Fruit fly (Drosophila melanogaster) whole organism, embryonic: Measurements from ENCODE around the gene Hrs.
A peak's percentile ranks its signal among the peaks of the same experiment; 100 is the strongest.

Source experiments
- Abd-B ChIP-seq: fragments of 200-800 bp; sonication (Bioruptor generic); optimal IDR thresholded peaks from 2 replicates; lab custom pipeline; 2018; ENCODE audit warnings: missing biosample characterization, mild to moderate bottlenecking, missing genetic modification characterization, moderate library complexity
- Antp ChIP-seq: fragments of 200-800 bp; sonication (Bioruptor generic); optimal IDR thresholded peaks from 3 replicates; lab custom pipeline; 2016; ENCODE audit warnings: missing biosample characterization, missing genetic modification characterization
- B-H2 ChIP-seq: fragments of 200-800 bp; sonication (Bioruptor generic); optimal IDR thresholded peaks from 2 replicates; lab custom pipeline; 2018; ENCODE audit warnings: missing biosample characterization, mild to moderate bottlenecking, missing genetic modification characterization
- Bdp1 ChIP-seq: fragments of 200-800 bp; sonication (Bioruptor generic); optimal IDR thresholded peaks from 3 replicates; lab custom pipeline; 2016; ENCODE audit warnings: missing biosample characterization, missing genetic modification characterization
- CG12155 ChIP-seq: fragments of 200-800 bp; sonication (Bioruptor generic); optimal IDR thresholded peaks from 3 replicates; lab custom pipeline; 2016; ENCODE audit warnings: missing biosample characterization, missing genetic modification characterization
- CG12659 ChIP-seq: fragments of 200-800 bp; sonication (Bioruptor generic); optimal IDR thresholded peaks from 3 replicates; lab custom pipeline; 2017; ENCODE audit warnings: mild to moderate bottlenecking, missing biosample characterization, missing genetic modification reagents, missing genetic modification characterization
- CG12769 ChIP-seq: fragments of 200-800 bp; sonication (Bioruptor generic); optimal IDR thresholded peaks from 2 replicates; lab custom pipeline; 2019; ENCODE audit warnings: missing biosample characterization, mild to moderate bottlenecking, missing genetic modification characterization, moderate library complexity
- CG13287 ChIP-seq: fragments of 200-800 bp; sonication (Bioruptor generic); IDR thresholded peaks from 2 replicates; pipeline ENCODE4 v1.3.6; 2022; ENCODE audit warnings: missing biosample characterization, missing genetic modification characterization; ENCODE audit not compliant: partially characterized antibody
- CG14965 ChIP-seq: fragments of 200-800 bp; sonication (Bioruptor generic); optimal IDR thresholded peaks from 2 replicates; lab custom pipeline; 2016; ENCODE audit warnings: missing biosample characterization, missing genetic modification characterization, borderline replicate concordance
- CG16813 ChIP-seq: fragments of 200-800 bp; sonication (Bioruptor generic); IDR thresholded peaks from 3 replicates; pipeline ENCODE4 v1.3.6; 2022; ENCODE audit warnings: missing biosample characterization, missing genetic modification characterization; ENCODE audit not compliant: partially characterized antibody
- CG17802 ChIP-seq: fragments of 200-800 bp; sonication (Bioruptor generic); optimal IDR thresholded peaks from 2 replicates; lab custom pipeline; 2018; ENCODE audit warnings: missing biosample characterization, mild to moderate bottlenecking, missing genetic modification characterization, moderate library complexity
- CG1792 ChIP-seq: fragments of 200-800 bp; sonication (Bioruptor generic); optimal IDR thresholded peaks from 2 replicates; lab custom pipeline; 2016; ENCODE audit warnings: missing biosample characterization, missing genetic modification characterization
- CG18764 ChIP-seq: fragments of 200-800 bp; sonication (Bioruptor generic); optimal IDR thresholded peaks from 3 replicates; lab custom pipeline; 2016; ENCODE audit warnings: missing biosample characterization, missing genetic modification characterization
- CG2202 ChIP-seq: fragments of 200-800 bp; sonication (Bioruptor generic); optimal IDR thresholded peaks from 2 replicates; lab custom pipeline; 2018; ENCODE audit warnings: missing biosample characterization, mild to moderate bottlenecking, missing genetic modification characterization
- CG6813 ChIP-seq: fragments of 200-800 bp; sonication (Bioruptor generic); optimal IDR thresholded peaks from 2 replicates; lab custom pipeline; 2017; ENCODE audit warnings: missing biosample characterization, missing genetic modification characterization, mild to moderate bottlenecking, moderate library complexity, missing genetic modification reagents
- CG8089 ChIP-seq: fragments of 200-800 bp; sonication (Bioruptor generic); optimal IDR thresholded peaks from 3 replicates; lab custom pipeline; 2016; ENCODE audit warnings: missing biosample characterization, missing genetic modification characterization
- CG9215 ChIP-seq: fragments of 200-800 bp; sonication (Bioruptor generic); IDR thresholded peaks from 2 replicates; pipeline ENCODE4 v1.3.6; 2022; ENCODE audit warnings: missing biosample characterization, missing genetic modification characterization
- CG9727 ChIP-seq: fragments of 200-800 bp; sonication (Bioruptor generic); optimal IDR thresholded peaks from 3 replicates; lab custom pipeline; 2017; ENCODE audit warnings: missing biosample characterization, mild to moderate bottlenecking, missing genetic modification characterization
- CoRest ChIP-seq: fragments of 200-800 bp; sonication (Bioruptor generic); optimal IDR thresholded peaks from 3 replicates; lab custom pipeline; 2018; ENCODE audit warnings: missing biosample characterization, mild to moderate bottlenecking, missing genetic modification characterization, moderate library complexity
- Ets65A ChIP-seq: fragments of 200-800 bp; sonication (Bioruptor generic); peaks from one replicate; lab custom pipeline; 2016; ENCODE audit warnings: missing biosample characterization, missing genetic modification characterization
- Fer1 ChIP-seq: fragments of 200-800 bp; sonication (Bioruptor generic); optimal IDR thresholded peaks from 2 replicates; lab custom pipeline; 2017; ENCODE audit warnings: missing biosample characterization, mild to moderate bottlenecking, missing genetic modification characterization
- Fer3 ChIP-seq: fragments of 200-800 bp; sonication (Bioruptor generic); optimal IDR thresholded peaks from 2 replicates; lab custom pipeline; 2018; ENCODE audit warnings: missing biosample characterization, mild to moderate bottlenecking, missing genetic modification characterization, moderate library complexity
- HLH54F ChIP-seq: fragments of 200-800 bp; sonication (Bioruptor generic); optimal IDR thresholded peaks from 3 replicates; lab custom pipeline; 2016; ENCODE audit warnings: missing biosample characterization, missing genetic modification characterization
- HLHmδ ChIP-seq: fragments of 200-800 bp; sonication (Bioruptor generic); optimal IDR thresholded peaks from 2 replicates; lab custom pipeline; 2018; ENCODE audit warnings: missing biosample characterization, mild to moderate bottlenecking, missing genetic modification characterization, moderate library complexity
- HmgD ChIP-seq: fragments of 200-800 bp; sonication (Bioruptor generic); optimal IDR thresholded peaks from 3 replicates; lab custom pipeline; 2016; ENCODE audit warnings: missing biosample characterization, missing genetic modification characterization
- Hmr ChIP-seq: fragments of 200-800 bp; sonication (Bioruptor generic); optimal IDR thresholded peaks from 3 replicates; lab custom pipeline; 2017; ENCODE audit warnings: mild to moderate bottlenecking, missing biosample characterization, missing genetic modification reagents, missing genetic modification characterization
- Hr39 ChIP-seq: fragments of >200 bp; optimal IDR thresholded peaks from 2 replicates; lab custom pipeline; 2017
- Mes4 ChIP-seq: fragments of 200-800 bp; sonication (Bioruptor generic); optimal IDR thresholded peaks from 2 replicates; lab custom pipeline; 2016; ENCODE audit warnings: missing biosample characterization, missing genetic modification characterization
- NC2α ChIP-seq: fragments of 200-800 bp; sonication (Bioruptor generic); optimal IDR thresholded peaks from 2 replicates; lab custom pipeline; 2016; ENCODE audit warnings: missing biosample characterization, missing genetic modification characterization
- Nf-YA ChIP-seq: fragments of 200-800 bp; sonication (Bioruptor generic); IDR thresholded peaks from 2 replicates; pipeline ENCODE4 v1.3.6; 2022; ENCODE audit warnings: missing biosample characterization, missing genetic modification characterization
- TFAM ChIP-seq: fragments of 200-800 bp; sonication (Bioruptor generic); optimal IDR thresholded peaks from 2 replicates; lab custom pipeline; 2017; ENCODE audit warnings: missing biosample characterization, missing genetic modification characterization, inconsistent platforms
- chn ChIP-seq: fragments of 200-800 bp; sonication (Bioruptor generic); optimal IDR thresholded peaks from 2 replicates; lab custom pipeline; 2016; ENCODE audit warnings: missing biosample characterization, missing genetic modification characterization
- fru ChIP-seq: fragments of >200 bp; optimal IDR thresholded peaks from 2 replicates; lab custom pipeline; 2017
- ftz-f1 ChIP-seq: fragments of 200-800 bp; sonication (Bioruptor generic); optimal IDR thresholded peaks from 2 replicates; lab custom pipeline; 2016; ENCODE audit warnings: missing biosample characterization, missing genetic modification characterization
- gcm ChIP-seq: fragments of 200-800 bp; sonication (Bioruptor generic); optimal IDR thresholded peaks from 2 replicates; lab custom pipeline; 2019; ENCODE audit warnings: missing biosample characterization, mild to moderate bottlenecking, missing genetic modification characterization, moderate library complexity
- gcm2 ChIP-seq: fragments of 200-800 bp; sonication (Bioruptor generic); optimal IDR thresholded peaks from 2 replicates; lab custom pipeline; 2016; ENCODE audit warnings: missing biosample characterization, missing genetic modification characterization
- gfzf ChIP-seq: fragments of 200-800 bp; sonication (Bioruptor generic); optimal IDR thresholded peaks from 2 replicates; lab custom pipeline; 2016; ENCODE audit warnings: missing biosample characterization, mild to moderate bottlenecking, missing genetic modification characterization, moderate library complexity
- hkb ChIP-seq, 2 experiments: fragments of 200-800 bp in 1 of 2; fragments of >200 bp in 1 of 2; sonication (Bioruptor generic) in 1 of 2; IDR thresholded peaks in 1 of 2; optimal IDR thresholded peaks in 1 of 2; 2 replicates each; pipeline versions ENCODE4 v1.3.6 to Lab custom; 2017 to 2022; ENCODE audit warnings: missing biosample characterization in 1 of 2, missing genetic modification characterization in 1 of 2
- jing ChIP-seq: fragments of 200-800 bp; sonication (Bioruptor generic); optimal IDR thresholded peaks from 2 replicates; lab custom pipeline; 2018; ENCODE audit warnings: missing biosample characterization, mild to moderate bottlenecking, missing genetic modification characterization
- knrl ChIP-seq: fragments of 200-800 bp; sonication (Bioruptor generic); IDR thresholded peaks from 3 replicates; pipeline ENCODE4 v1.3.6; 2022; ENCODE audit warnings: missing biosample characterization, missing genetic modification characterization; ENCODE audit not compliant: partially characterized antibody
- lab ChIP-seq: fragments of 200-800 bp; sonication (Bioruptor generic); optimal IDR thresholded peaks from 3 replicates; lab custom pipeline; 2017; ENCODE audit warnings: missing biosample characterization, missing genetic modification characterization, mild to moderate bottlenecking, moderate library complexity, missing genetic modification reagents
- luna ChIP-seq: fragments of 200-800 bp; sonication (Bioruptor generic); optimal IDR thresholded peaks from 2 replicates; lab custom pipeline; 2016; ENCODE audit warnings: missing biosample characterization, missing genetic modification characterization
- otp ChIP-seq: fragments of 200-800 bp; sonication (Bioruptor generic); IDR thresholded peaks from 3 replicates; pipeline ENCODE4, ENCODE4 v1.3.6; 2022; ENCODE audit warnings: missing biosample characterization, missing genetic modification characterization
- phol ChIP-seq: fragments of 200-800 bp; sonication (Bioruptor generic); optimal IDR thresholded peaks from 3 replicates; lab custom pipeline; 2018; ENCODE audit warnings: missing biosample characterization, mild to moderate bottlenecking, missing genetic modification characterization, moderate library complexity
- pros ChIP-seq: fragments of 200-800 bp; sonication (Bioruptor generic); optimal IDR thresholded peaks from 3 replicates; lab custom pipeline; 2019; ENCODE audit warnings: missing biosample characterization, mild to moderate bottlenecking, missing genetic modification characterization, moderate library complexity
- tio ChIP-seq: fragments of 200-800 bp; sonication (Bioruptor generic); optimal IDR thresholded peaks from 2 replicates; lab custom pipeline; 2017; ENCODE audit warnings: missing biosample characterization, missing genetic modification characterization, inconsistent platforms
- tna ChIP-seq: fragments of 200-800 bp; sonication (Bioruptor generic); IDR thresholded peaks from 2 replicates; pipeline ENCODE4 v1.3.6; 2022; ENCODE audit warnings: missing biosample characterization, missing genetic modification characterization; ENCODE audit not compliant: partially characterized antibody
- trem ChIP-seq: fragments of 200-800 bp; optimal IDR thresholded peaks from 3 replicates; lab custom pipeline; 2019; ENCODE audit warnings: missing biosample characterization, mild to moderate bottlenecking, missing genetic modification characterization, moderate library complexity
- unc-4 ChIP-seq: fragments of 200-800 bp; sonication (Bioruptor generic); IDR thresholded peaks from 2 replicates; pipeline ENCODE4 v1.3.6; 2022; ENCODE audit warnings: missing biosample characterization, missing genetic modification characterization; ENCODE audit not compliant: partially characterized antibody
- wdn ChIP-seq: fragments of 200-800 bp; sonication (Bioruptor generic); IDR thresholded peaks from 2 replicates; pipeline ENCODE4 v1.3.6; 2022; ENCODE audit warnings: missing biosample characterization, missing genetic modification characterization
- yki ChIP-seq: fragments of >200 bp; optimal IDR thresholded peaks from 3 replicates; lab custom pipeline; 2018

The Hrs gene

dm6 chr2L:2759654-2760053, 19.9 kb downstream of the Hrs start, which contains the start of the genes HemK2, Snapin and Tnpo-SR (continued):
- TF ChIP-seq pros (GFP tag; lab: Kevin White, UChicago) = peak; percentile 20
- peak; percentile 68 for TF ChIP-seq CG1792 (GFP tag; lab: Kevin White, UChicago)
- TF ChIP-seq B-H2 (GFP tag; lab: Kevin White, UChicago) = peak; percentile 95
- TF ChIP-seq unc-4 (GFP tag; lab: Robert Waterston, UW) = peak; percentile 99
- TF ChIP-seq CG9727 = peak; percentile 92
- TF ChIP-seq Antp (GFP tag; lab: Kevin White, UChicago) = peak; percentile 82
- peak; percentile 72 for TF ChIP-seq CG17802 (tag; lab: Kevin White, UChicago)
- peak; percentile 83 for TF ChIP-seq CG18764 (GFP tag; lab: Kevin White, UChicago)
- peak; percentile 86 for TF ChIP-seq otp
- TF ChIP-seq CG12769 (tag; lab: Kevin White, UChicago) = peak; percentile 90
- peak; percentile 51 for TF ChIP-seq CG8089 (GFP tag; lab: Kevin White, UChicago)
- peak; percentile 97 for TF ChIP-seq CG16813
- TF ChIP-seq HLH54F = peak; percentile 86
- peak; percentile 93 for TF ChIP-seq Fer3 (tag; lab: Kevin White, UChicago)
- TF ChIP-seq Ets65A (GFP tag; lab: Kevin White, UChicago) = peak; percentile 97
- TF ChIP-seq chn (GFP tag; lab: Kevin White, UChicago) = peak; percentile 88
- peak; percentile 83 for TF ChIP-seq Nf-YA (GFP tag; lab: Robert Waterston, UW)
- no peak for TF ChIP-seq yki
- peak; percentile 22 for TF ChIP-seq ftz-f1 (GFP tag; lab: Kevin White, UChicago)
- TF ChIP-seq lab = peak; percentile 94
- peak; percentile 81 for TF ChIP-seq tna (GFP tag; lab: Robert Waterston, UW)
- TF ChIP-seq gcm (GFP tag; lab: Kevin White, UChicago) = peak; percentile 86
- TF ChIP-seq NC2α (GFP tag; lab: Kevin White, UChicago) = no peak
- TF ChIP-seq CG6813 (GFP tag; lab: Kevin White, UChicago) = peak; percentile 73
- TF ChIP-seq tio (GFP tag; lab: Kevin White, UChicago) = no peak
- TF ChIP-seq HmgD (GFP tag; lab: Kevin White, UChicago) = no peak
- peak; percentile 97 for TF ChIP-seq knrl (GFP tag; lab: Robert Waterston, UW)
- peak; percentile 96 for TF ChIP-seq CG12659 (GFP tag; lab: Kevin White, UChicago)
- no peak for TF ChIP-seq Hr39 (lab: Kevin White, UChicago)
- TF ChIP-seq CG14965 (GFP tag; lab: Kevin White, UChicago) = no peak
- no peak for TF ChIP-seq gfzf (GFP tag; lab: Kevin White, UChicago)
- no peak for TF ChIP-seq TFAM (GFP tag; lab: Kevin White, UChicago)
- TF ChIP-seq CG2202 = peak; percentile 82
- peak; percentile 94 for TF ChIP-seq CoRest (tag; lab: Kevin White, UChicago)
- no peak for TF ChIP-seq hkb (optimal IDR thresholded peaks at IDR 0.05; lab: Kevin White, UChicago)
- peak; percentile 93 for TF ChIP-seq hkb (GFP tag; IDR thresholded peaks at IDR 0.05; lab: Robert Waterston, UW)
- peak; percentile 26 for TF ChIP-seq Mes4 (GFP tag; lab: Kevin White, UChicago)
- peak; percentile 95 for TF ChIP-seq trem (tag; lab: Kevin White, UChicago)
- TF ChIP-seq CG12155 = peak; percentile 91
- no peak for TF ChIP-seq jing (GFP tag; lab: Kevin White, UChicago)
- TF ChIP-seq fru (lab: Kevin White, UChicago) = no peak
- peak; percentile 93 for TF ChIP-seq phol (tag; lab: Kevin White, UChicago)
- peak; percentile 95 for TF ChIP-seq Abd-B (GFP tag; lab: Kevin White, UChicago)
- peak; percentile 54 for TF ChIP-seq luna
- TF ChIP-seq wdn = peak; percentile 91
- no peak for TF ChIP-seq HLHmδ (GFP tag; lab: Kevin White, UChicago)
- TF ChIP-seq gcm2 (GFP tag; lab: Kevin White, UChicago) = peak; percentile 74
- TF ChIP-seq Hmr (GFP tag; lab: Kevin White, UChicago) = peak; percentile 93
- peak; percentile 92 for TF ChIP-seq Fer1 (GFP tag; lab: Kevin White, UChicago)
- TF ChIP-seq Bdp1 = peak; percentile 78
- peak; percentile 99 for TF ChIP-seq CG13287 (GFP tag; lab: Robert Waterston, UW)
- peak; percentile 93 for TF ChIP-seq CG9215 (GFP tag; lab: Robert Waterston, UW)
